Worm (Caenorhabditis elegans) whole organism, mixed stage, embryonic: ENCODE measurements around the gene tbp-1.

Source experiments
- M03D4.4 ChIP-seq: sonication (generic microtip); optimal IDR thresholded peaks from 2 replicates; lab custom pipeline; 2017; ENCODE audit warnings: mild to moderate bottlenecking, missing genetic modification characterization, missing compliant biosample characterization
- blmp-1 ChIP-seq: fragments of 150-350 bp; optimal IDR thresholded peaks from 2 replicates; lab custom pipeline; 2014; ENCODE audit warnings: missing biosample characterization, missing genetic modification characterization
- ceh-39 ChIP-seq: fragments of 150-350 bp; optimal IDR thresholded peaks from 2 replicates; lab custom pipeline; 2014; ENCODE audit warnings: missing biosample characterization, missing genetic modification characterization
- ces-1 ChIP-seq: fragments of 150-350 bp; optimal IDR thresholded peaks from 2 replicates; lab custom pipeline; 2014; ENCODE audit warnings: missing biosample characterization, missing genetic modification reagents, missing genetic modification characterization
- cnd-1 ChIP-seq: fragments of 200-800 bp; sonication (Bioruptor generic); optimal IDR thresholded peaks from 2 replicates; lab custom pipeline; 2018; ENCODE audit warnings: mild to moderate bottlenecking, missing genetic modification characterization, missing compliant biosample characterization
- drap-1 ChIP-seq: fragments of 200-800 bp; sonication (Bioruptor generic); optimal IDR thresholded peaks from 3 replicates; lab custom pipeline; 2018; ENCODE audit warnings: mild to moderate bottlenecking, missing genetic modification characterization, missing compliant biosample characterization
- elt-1 ChIP-seq: sonication (generic microtip); optimal IDR thresholded peaks from 2 replicates; lab custom pipeline; 2017; ENCODE audit warnings: missing genetic modification characterization, mild to moderate bottlenecking, missing compliant biosample characterization, antibody characterized with exemption, moderate library complexity, borderline replicate concordance; ENCODE audit not compliant: insufficient read depth
- elt-3 ChIP-seq: fragments of 150-350 bp; optimal IDR thresholded peaks from 2 replicates; lab custom pipeline; 2014; ENCODE audit warnings: missing biosample characterization, missing genetic modification characterization
- flh-1 ChIP-seq: fragments of 200-800 bp; sonication (Bioruptor generic); optimal IDR thresholded peaks from 2 replicates; lab custom pipeline; 2018; ENCODE audit warnings: mild to moderate bottlenecking, missing genetic modification characterization, moderate library complexity, missing compliant biosample characterization
- ham-2 ChIP-seq: fragments of 200-800 bp; sonication (Bioruptor generic); optimal IDR thresholded peaks from 2 replicates; lab custom pipeline; 2018; ENCODE audit warnings: mild to moderate bottlenecking, missing genetic modification characterization, missing compliant biosample characterization
- hlh-1 ChIP-seq: fragments of 150-350 bp; optimal IDR thresholded peaks from 2 replicates; lab custom pipeline; 2014; ENCODE audit warnings: missing biosample characterization, missing genetic modification reagents, missing genetic modification characterization
- lin-13 ChIP-seq: fragments of 150-350 bp; optimal IDR thresholded peaks from 2 replicates; lab custom pipeline; 2014; ENCODE audit warnings: missing biosample characterization, missing genetic modification characterization
- lin-32 ChIP-seq: fragments of 200-800 bp; sonication (Bioruptor generic); optimal IDR thresholded peaks from 2 replicates; lab custom pipeline; 2018; ENCODE audit warnings: mild to moderate bottlenecking, missing genetic modification characterization, missing compliant biosample characterization
- lsy-2 ChIP-seq: fragments of 150-350 bp; optimal IDR thresholded peaks from 2 replicates; lab custom pipeline; 2014; ENCODE audit warnings: missing biosample characterization, missing genetic modification characterization
- mab-5 ChIP-seq: fragments of 150-350 bp; optimal IDR thresholded peaks from 2 replicates; lab custom pipeline; 2014; ENCODE audit warnings: missing biosample characterization, missing genetic modification characterization
- mep-1 ChIP-seq: fragments of 150-350 bp; optimal IDR thresholded peaks from 2 replicates; lab custom pipeline; 2017; ENCODE audit warnings: missing biosample characterization, missing genetic modification reagents, missing genetic modification characterization, inconsistent platforms
- mls-2 ChIP-seq: sonication (generic microtip); optimal IDR thresholded peaks from 2 replicates; lab custom pipeline; 2016; ENCODE audit warnings: mild to moderate bottlenecking, missing genetic modification characterization, moderate library complexity, missing compliant biosample characterization
- nhr-12 ChIP-seq: fragments of 150-350 bp; optimal IDR thresholded peaks from 2 replicates; lab custom pipeline; 2014; ENCODE audit warnings: missing biosample characterization, missing genetic modification characterization
- nhr-2 ChIP-seq: fragments of 150-350 bp; optimal IDR thresholded peaks from 2 replicates; lab custom pipeline; 2014; ENCODE audit warnings: missing biosample characterization, missing genetic modification characterization
- nhr-237 ChIP-seq: fragments of 150-350 bp; optimal IDR thresholded peaks from 2 replicates; lab custom pipeline; 2014; ENCODE audit warnings: missing biosample characterization, missing genetic modification characterization
- nhr-76 ChIP-seq: sonication (generic microtip); optimal IDR thresholded peaks from 2 replicates; lab custom pipeline; 2017; ENCODE audit warnings: missing biosample characterization, missing genetic modification characterization
- pha-4 ChIP-seq: fragments of 150-350 bp; optimal IDR thresholded peaks from 2 replicates; lab custom pipeline; 2018; ENCODE audit warnings: missing biosample characterization, missing genetic modification reagents, missing genetic modification characterization
- sem-2 ChIP-seq: fragments of 200-800 bp; sonication (Bioruptor generic); optimal IDR thresholded peaks from 2 replicates; lab custom pipeline; 2018; ENCODE audit warnings: mild to moderate bottlenecking, missing genetic modification characterization, missing compliant biosample characterization
- snpc-4 ChIP-seq: fragments of 150-350 bp; optimal IDR thresholded peaks from 2 replicates; lab custom pipeline; 2014; ENCODE audit warnings: missing biosample characterization, missing genetic modification characterization
- sptf-1 ChIP-seq: sonication (generic microtip); optimal IDR thresholded peaks from 2 replicates; lab custom pipeline; 2017; ENCODE audit warnings: mild to moderate bottlenecking, missing genetic modification characterization, moderate library complexity, missing compliant biosample characterization
- tbx-8 ChIP-seq: fragments of 200-800 bp; sonication (Bioruptor generic); optimal IDR thresholded peaks from 2 replicates; lab custom pipeline; 2018; ENCODE audit warnings: mild to moderate bottlenecking, missing genetic modification characterization, moderate library complexity, missing compliant biosample characterization
- unc-120 ChIP-seq: sonication (generic microtip); optimal IDR thresholded peaks from 2 replicates; lab custom pipeline; 2017; ENCODE audit warnings: missing genetic modification characterization, missing compliant biosample characterization; ENCODE audit not compliant: poor library complexity, severe bottlenecking
- unc-62 ChIP-seq: fragments of 150-350 bp; optimal IDR thresholded peaks from 2 replicates; lab custom pipeline; 2014; ENCODE audit warnings: missing biosample characterization, missing genetic modification reagents, missing genetic modification characterization
- zip-8 ChIP-seq: fragments of 150-350 bp; optimal IDR thresholded peaks from 2 replicates; lab custom pipeline; 2014; ENCODE audit warnings: missing biosample characterization, missing genetic modification characterization
- ztf-11 ChIP-seq: fragments of 150-350 bp; optimal IDR thresholded peaks from 2 replicates; lab custom pipeline; 2014; ENCODE audit warnings: missing biosample characterization, missing genetic modification characterization

tbp-1 gene

ce11 chrIII:7383733-7384132 lies at the start of gene tbp-1:
Gene tbp-1, plus strand, starts transcription at chrIII:7384033.
- no peak for TF ChIP-seq unc-120 (tag; lab: Kevin White, UChicago)
- no peak for TF ChIP-seq nhr-12 (tag; lab: Kevin White, UChicago)
- TF ChIP-seq unc-62 = no peak
- TF ChIP-seq zip-8 (tag; lab: Kevin White, UChicago) = no peak
- TF ChIP-seq mep-1 (tag; lab: Kevin White, UChicago) = no peak
- TF ChIP-seq, all 35 proteins: peak for 0

DNA sequence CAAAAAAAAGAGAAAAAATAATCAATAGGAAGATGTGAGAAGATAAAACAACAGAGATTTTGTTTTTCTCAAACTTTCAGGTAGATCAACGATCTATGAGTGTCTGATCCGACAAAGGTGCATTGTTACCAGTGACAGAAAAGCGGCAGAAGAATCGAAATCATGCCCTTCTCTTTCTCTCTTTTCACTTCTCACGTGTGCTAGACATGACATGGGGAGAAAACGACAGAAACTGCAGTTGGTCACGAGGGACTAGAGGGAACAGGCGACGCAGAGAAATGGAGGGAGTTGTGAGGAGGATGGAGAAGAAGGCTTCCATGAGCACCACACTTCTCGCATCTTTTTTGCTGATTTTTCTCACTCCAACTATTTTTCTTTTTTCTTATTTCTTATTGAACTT lies 48.6 kb upstream of the tbp-1 start, which contains the start of gene F56C9.10:
Gene F56C9.10, minus strand, starts transcription at position 97 of the 400 bp plus-strand sequence.
- TF ChIP-seq mls-2 (tag; lab: Kevin White, UChicago) (peak; percentile 6), sptf-1 (tag; lab: Kevin White, UChicago) (no peak), ztf-11 (tag; lab: Kevin White, UChicago) (no peak), blmp-1 (tag; lab: Kevin White, UChicago) (peak; percentile 66), ces-1 (GFP tag; lab: Kevin White, UChicago) (peak; percentile 32), nhr-76 (tag; lab: Kevin White, UChicago) (no peak), zip-8 (tag; lab: Kevin White, UChicago) (no peak), ham-2 (GFP tag; lab: Kevin White, UChicago) (peak; percentile 9), unc-62 (peak; percentile 83), elt-3 (tag; lab: Kevin White, UChicago) (no peak), unc-120 (tag; lab: Kevin White, UChicago) (peak; percentile 65), nhr-12 (tag; lab: Kevin White, UChicago) (no peak), nhr-2 (tag; lab: Kevin White, UChicago) (no peak), hlh-1 (tag; lab: Kevin White, UChicago) (peak; percentile 77), sem-2 (no peak), elt-1 (tag; lab: Kevin White, UChicago) (no peak), snpc-4 (no peak), pha-4 (tag; lab: Kevin White, UChicago) (no peak), nhr-237 (peak; percentile 48), lsy-2 (no peak), mep-1 (tag; lab: Kevin White, UChicago) (peak; percentile 14), ceh-39 (tag; lab: Kevin White, UChicago) (no peak), cnd-1 (peak; percentile 15), mab-5 (tag; lab: Kevin White, UChicago) (no peak)

DNA sequence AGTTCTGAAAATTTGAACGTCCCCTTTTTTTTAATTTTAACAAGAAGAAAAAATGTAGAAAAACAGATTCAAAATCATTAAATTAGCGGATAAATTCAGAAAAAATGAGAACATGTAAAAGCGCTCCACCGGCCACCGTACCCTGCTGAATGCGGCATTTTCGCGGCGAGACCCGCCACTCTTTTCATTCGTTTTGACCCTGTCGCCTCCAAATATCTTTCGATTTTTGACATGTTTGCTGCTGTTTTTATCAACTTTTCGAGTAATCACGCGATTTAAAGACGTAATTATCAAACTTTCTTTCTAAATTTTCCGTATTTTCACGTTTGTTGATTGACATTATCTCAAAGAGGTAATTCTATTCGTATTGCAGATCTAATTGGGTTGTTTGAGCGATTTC lies 47.6 kb upstream of the tbp-1 start, which contains the start of gene gsp-2:
Gene gsp-2, plus strand, starts transcription at position 374 of the 400 bp plus-strand sequence.
- peak; percentile 95 for TF ChIP-seq lsy-2
- peak; percentile 43 for TF ChIP-seq pha-4 (tag; lab: Kevin White, UChicago)
- no peak for TF ChIP-seq lin-32 (GFP tag; lab: Kevin White, UChicago)
- TF ChIP-seq sptf-1 (tag; lab: Kevin White, UChicago) = peak; percentile 29
- TF ChIP-seq lin-13 (tag; lab: Kevin White, UChicago) = peak; percentile 33
- no peak for TF ChIP-seq tbx-8 (GFP tag; lab: Kevin White, UChicago)
- TF ChIP-seq nhr-237 = peak; percentile 73
- TF ChIP-seq unc-62 = no peak
- no peak for TF ChIP-seq elt-1 (tag; lab: Kevin White, UChicago)
- no peak for TF ChIP-seq M03D4.4 (tag; lab: Kevin White, UChicago)
- peak; percentile 84 for TF ChIP-seq mep-1 (tag; lab: Kevin White, UChicago)
- TF ChIP-seq nhr-2 (tag; lab: Kevin White, UChicago) = no peak
- TF ChIP-seq ces-1 (GFP tag; lab: Kevin White, UChicago) = peak; percentile 45
- no peak for TF ChIP-seq nhr-76 (tag; lab: Kevin White, UChicago)
- TF ChIP-seq unc-120 (tag; lab: Kevin White, UChicago) = peak; percentile 7
- TF ChIP-seq drap-1 (GFP tag; lab: Kevin White, UChicago) = peak; percentile 43
- TF ChIP-seq hlh-1 (tag; lab: Kevin White, UChicago) = peak; percentile 59

DNA sequence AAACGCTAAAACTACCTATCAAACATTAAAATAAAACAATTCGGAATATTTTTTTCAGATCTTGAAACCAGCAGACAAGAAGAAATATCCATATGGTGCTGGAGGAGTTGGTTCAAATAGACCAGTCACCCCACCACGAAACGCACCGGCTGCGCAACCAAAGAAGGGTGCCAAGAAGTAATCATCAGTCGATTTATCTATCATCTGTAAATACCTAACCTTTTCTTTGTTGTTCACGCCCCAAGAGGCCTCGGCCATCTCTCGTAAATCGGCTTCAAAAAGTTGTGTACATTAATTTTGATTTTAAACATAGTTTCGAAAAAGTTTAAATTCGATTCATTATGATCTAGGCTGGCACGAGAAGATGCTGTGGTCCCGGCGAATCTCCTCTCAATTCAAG lies 45.8 kb upstream of the tbp-1 start:
- no peak for TF ChIP-seq flh-1 (GFP tag; lab: Kevin White, UChicago)
- no peak for TF ChIP-seq sem-2
- TF ChIP-seq ceh-39 (tag; lab: Kevin White, UChicago) = no peak
- TF ChIP-seq lsy-2 = no peak

- TF ChIP-seq zip-8 (tag; lab: Kevin White, UChicago) (no peak), sem-2 (no peak), hlh-1 (tag; lab: Kevin White, UChicago) (no peak), elt-3 (tag; lab: Kevin White, UChicago) (no peak)
These were observed 45.1 kb upstream of the tbp-1 start, which contains the start of gene kap-1 for ce11 chrIII:7338693-7339092. Gene kap-1, plus strand, starts transcription at chrIII:7338835.
